Worm (Caenorhabditis elegans) whole organism, L1 larva: ENCODE data around the gene Y42G9A.1.

Experiments used
- C04F5.9 ChIP-seq: sonication (generic microtip); optimal IDR thresholded peaks from 2 replicates; lab custom pipeline; 2016; ENCODE audit warnings: missing genetic modification characterization, missing compliant biosample characterization
- C34B4.2 ChIP-seq: sonication (generic microtip); optimal IDR thresholded peaks from 2 replicates; lab custom pipeline; 2017; ENCODE audit warnings: mild to moderate bottlenecking, missing genetic modification characterization, missing compliant biosample characterization
- F16B12.6 ChIP-seq: fragments of 150-350 bp; optimal IDR thresholded peaks from 2 replicates; lab custom pipeline; 2014; ENCODE audit warnings: missing biosample characterization, missing genetic modification characterization
- aha-1 ChIP-seq: fragments of 150-350 bp; optimal IDR thresholded peaks from 2 replicates; lab custom pipeline; 2014; ENCODE audit warnings: missing biosample characterization, missing genetic modification characterization
- aly-2 ChIP-seq: fragments of 150-350 bp; optimal IDR thresholded peaks from 2 replicates; lab custom pipeline; 2014; ENCODE audit warnings: missing biosample characterization, missing genetic modification characterization
- ama-1 ChIP-seq: fragments of 150-350 bp; optimal IDR thresholded peaks from 2 replicates; lab custom pipeline; 2014
- ceh-63 ChIP-seq: fragments of 200-800 bp; sonication (Bioruptor generic); optimal IDR thresholded peaks from 2 replicates; lab custom pipeline; 2018; ENCODE audit warnings: mild to moderate bottlenecking, missing genetic modification characterization, missing compliant biosample characterization
- ceh-8 ChIP-seq: fragments of 200-800 bp; sonication (Bioruptor generic); optimal IDR thresholded peaks from 2 replicates; lab custom pipeline; 2018; ENCODE audit warnings: mild to moderate bottlenecking, missing genetic modification characterization, moderate library complexity, missing compliant biosample characterization
- ceh-82 ChIP-seq, 3 experiments: fragments of 150-350 bp in 1 of 3; sonication (generic microtip) in 2 of 3; optimal IDR thresholded peaks; 2 replicates each; lab custom pipeline; 2014 to 2017; ENCODE audit warnings: missing biosample characterization in 3 of 3, missing genetic modification characterization in 3 of 3
- ceh-88 ChIP-seq: fragments of 200-800 bp; sonication (Bioruptor generic); IDR thresholded peaks from 2 replicates; pipeline ENCODE4 v1.3.6; 2022; ENCODE audit warnings: missing genetic modification characterization, missing compliant biosample characterization
- efl-1 ChIP-seq, 4 experiments: fragments of 150-350 bp; optimal IDR thresholded peaks in 3 of 4; peaks in 1 of 4; 1 replicate in 1 of 4; 2 replicates in 3 of 4; lab custom pipeline; 2014; ENCODE audit warnings: missing biosample characterization in 2 of 4, missing genetic modification characterization in 2 of 4, missing genetic modification reagents in 2 of 4
- efl-3 ChIP-seq: fragments of 200-800 bp; sonication (Bioruptor generic); optimal IDR thresholded peaks from 2 replicates; lab custom pipeline; 2018; ENCODE audit warnings: mild to moderate bottlenecking, missing genetic modification characterization, missing compliant biosample characterization
- elt-2 ChIP-seq: sonication (generic microtip); optimal IDR thresholded peaks from 2 replicates; lab custom pipeline; 2016; ENCODE audit warnings: missing genetic modification characterization, mild to moderate bottlenecking, inconsistent platforms, missing compliant biosample characterization, missing genetic modification reagents
- ets-5 ChIP-seq: fragments of 200-800 bp; sonication (Bioruptor generic); IDR thresholded peaks from 2 replicates; pipeline ENCODE4 v1.3.6; 2022; ENCODE audit warnings: missing genetic modification characterization, missing compliant biosample characterization
- fkh-4 ChIP-seq: sonication (generic microtip); optimal IDR thresholded peaks from 2 replicates; lab custom pipeline; 2016; ENCODE audit warnings: missing compliant biosample characterization, missing genetic modification characterization, borderline replicate concordance
- fos-1 ChIP-seq: fragments of 150-350 bp; optimal IDR thresholded peaks from 2 replicates; lab custom pipeline; 2014; ENCODE audit warnings: missing biosample characterization, missing genetic modification characterization
- hlh-17 ChIP-seq: fragments of 200-800 bp; sonication (Bioruptor generic); optimal IDR thresholded peaks from 2 replicates; lab custom pipeline; 2018; ENCODE audit warnings: missing genetic modification characterization, mild to moderate bottlenecking, missing compliant biosample characterization, moderate library complexity, borderline replicate concordance
- hlh-4 ChIP-seq: sonication (generic microtip); optimal IDR thresholded peaks from 2 replicates; lab custom pipeline; 2016; ENCODE audit warnings: mild to moderate bottlenecking, missing genetic modification characterization, missing compliant biosample characterization
- irx-1 ChIP-seq: sonication (generic microtip); optimal IDR thresholded peaks from 2 replicates; lab custom pipeline; 2016; ENCODE audit warnings: missing genetic modification characterization, missing compliant biosample characterization
- isw-1 ChIP-seq: fragments of 200-800 bp; sonication (Bioruptor generic); IDR thresholded peaks from 2 replicates; pipeline ENCODE4 v1.3.6; 2022; ENCODE audit warnings: missing genetic modification characterization, missing compliant biosample characterization
- jun-1 ChIP-seq: fragments of 150-350 bp; optimal IDR thresholded peaks from 2 replicates; lab custom pipeline; 2014; ENCODE audit warnings: missing biosample characterization, missing genetic modification reagents, missing genetic modification characterization
- lin-13 ChIP-seq: fragments of 150-350 bp; optimal IDR thresholded peaks from 2 replicates; lab custom pipeline; 2014; ENCODE audit warnings: missing biosample characterization, missing genetic modification reagents, missing genetic modification characterization
- lin-14 ChIP-seq: fragments of 200-800 bp; sonication (Bioruptor generic); optimal IDR thresholded peaks from 2 replicates; lab custom pipeline; 2018; ENCODE audit warnings: mild to moderate bottlenecking, missing genetic modification characterization, moderate library complexity, missing compliant biosample characterization
- lin-35 ChIP-seq, 2 experiments: fragments of 150-350 bp; optimal IDR thresholded peaks; 2 replicates each; lab custom pipeline; 2014; ENCODE audit warnings: missing biosample characterization in 2 of 2, missing genetic modification characterization in 2 of 2, missing genetic modification reagents in 2 of 2
- lin-39 ChIP-seq: fragments of 150-350 bp; optimal IDR thresholded peaks from 2 replicates; lab custom pipeline; 2014; ENCODE audit warnings: missing biosample characterization, missing genetic modification reagents, missing genetic modification characterization
- lsy-2 ChIP-seq, 2 experiments: fragments of 150-350 bp; optimal IDR thresholded peaks; 2 replicates each; lab custom pipeline; 2014; ENCODE audit warnings: missing biosample characterization in 2 of 2, missing genetic modification characterization in 2 of 2
- mdl-1 ChIP-seq, 2 experiments: fragments of 150-350 bp; optimal IDR thresholded peaks; 2 replicates each; lab custom pipeline; 2014 to 2017; ENCODE audit warnings: missing biosample characterization in 2 of 2, missing genetic modification characterization in 2 of 2, inconsistent platforms in 1 of 2
- mef-2 ChIP-seq: fragments of 150-350 bp; optimal IDR thresholded peaks from 2 replicates; lab custom pipeline; 2014; ENCODE audit warnings: missing biosample characterization, missing genetic modification characterization
- nhr-11 ChIP-seq: fragments of 150-350 bp; optimal IDR thresholded peaks from 2 replicates; lab custom pipeline; 2014; ENCODE audit warnings: missing biosample characterization, missing genetic modification characterization
- nhr-12 ChIP-seq: sonication (generic microtip); optimal IDR thresholded peaks from 2 replicates; lab custom pipeline; 2017; ENCODE audit warnings: missing biosample characterization, missing genetic modification characterization
- nhr-28 ChIP-seq: fragments of 150-350 bp; optimal IDR thresholded peaks from 2 replicates; lab custom pipeline; 2014; ENCODE audit warnings: missing biosample characterization, missing genetic modification characterization
- nhr-71 ChIP-seq: sonication (generic microtip); optimal IDR thresholded peaks from 2 replicates; lab custom pipeline; 2016; ENCODE audit warnings: mild to moderate bottlenecking, missing genetic modification characterization, moderate library complexity, missing compliant biosample characterization
- nhr-76 ChIP-seq: sonication (generic microtip); optimal IDR thresholded peaks from 2 replicates; lab custom pipeline; 2017; ENCODE audit warnings: missing biosample characterization, missing genetic modification characterization
- nhr-77 ChIP-seq: fragments of 150-350 bp; optimal IDR thresholded peaks from 2 replicates; lab custom pipeline; 2014; ENCODE audit warnings: missing biosample characterization, missing genetic modification characterization
- nhr-85 ChIP-seq: sonication (generic microtip); peaks from one replicate; lab custom pipeline; 2016; ENCODE audit warnings: missing genetic modification characterization, inconsistent platforms, missing compliant biosample characterization
- pag-3 ChIP-seq: sonication (generic microtip); optimal IDR thresholded peaks from 2 replicates; lab custom pipeline; 2017; ENCODE audit warnings: missing genetic modification characterization, mild to moderate bottlenecking, missing compliant biosample characterization, antibody characterized with exemption, borderline replicate concordance; ENCODE audit not compliant: insufficient read depth
- pqm-1 ChIP-seq: sonication (generic microtip); optimal IDR thresholded peaks from 3 replicates; lab custom pipeline; 2017; ENCODE audit warnings: missing biosample characterization, missing genetic modification characterization
- rnt-1 ChIP-seq: sonication (generic microtip); optimal IDR thresholded peaks from 2 replicates; lab custom pipeline; 2016; ENCODE audit warnings: mild to moderate bottlenecking, missing genetic modification characterization, moderate library complexity, missing compliant biosample characterization
- skn-1 ChIP-seq: fragments of 150-350 bp; optimal IDR thresholded peaks from 2 replicates; lab custom pipeline; 2014; ENCODE audit warnings: missing biosample characterization, missing genetic modification characterization
- snu-23 ChIP-seq: sonication (generic microtip); optimal IDR thresholded peaks from 2 replicates; lab custom pipeline; 2016; ENCODE audit warnings: missing genetic modification characterization, missing compliant biosample characterization
- sox-4 ChIP-seq: sonication (generic microtip); optimal IDR thresholded peaks from 2 replicates; lab custom pipeline; 2016; ENCODE audit warnings: missing genetic modification characterization, missing compliant biosample characterization
- sptf-1 ChIP-seq: fragments of 150-350 bp; optimal IDR thresholded peaks from 2 replicates; lab custom pipeline; 2014; ENCODE audit warnings: missing biosample characterization, missing genetic modification characterization
- sup-37 ChIP-seq: fragments of 200-800 bp; sonication (Bioruptor generic); optimal IDR thresholded peaks from 2 replicates; lab custom pipeline; 2018; ENCODE audit warnings: mild to moderate bottlenecking, missing genetic modification characterization, missing compliant biosample characterization
- swsn-7 ChIP-seq: sonication (generic microtip); optimal IDR thresholded peaks from 2 replicates; lab custom pipeline; 2016; ENCODE audit warnings: missing genetic modification characterization, missing compliant biosample characterization
- unc-130 ChIP-seq: fragments of 150-350 bp; optimal IDR thresholded peaks from 2 replicates; lab custom pipeline; 2017; ENCODE audit warnings: missing biosample characterization, missing genetic modification characterization, inconsistent platforms
- unc-98 ChIP-seq: fragments of 200-800 bp; sonication (Bioruptor generic); IDR thresholded peaks from 2 replicates; pipeline ENCODE4 v1.3.6; 2022; ENCODE audit warnings: missing genetic modification characterization, missing compliant biosample characterization
- zag-1 ChIP-seq: fragments of 150-350 bp; optimal IDR thresholded peaks from 2 replicates; lab custom pipeline; 2014; ENCODE audit warnings: missing biosample characterization, missing genetic modification characterization
- zip-4 ChIP-seq: fragments of 200-800 bp; sonication (Bioruptor generic); optimal IDR thresholded peaks from 2 replicates; lab custom pipeline; 2018; ENCODE audit warnings: mild to moderate bottlenecking, missing genetic modification characterization, moderate library complexity, missing compliant biosample characterization
- ztf-11 ChIP-seq, 2 experiments: sonication (generic microtip); optimal IDR thresholded peaks; 2 replicates each; lab custom pipeline; 2016 to 2017; ENCODE audit warnings: missing genetic modification characterization in 2 of 2, missing biosample characterization in 1 of 2, missing compliant biosample characterization in 1 of 2
- ztf-4 ChIP-seq: fragments of 150-350 bp; optimal IDR thresholded peaks from 2 replicates; lab custom pipeline; 2014; ENCODE audit warnings: missing biosample characterization, missing genetic modification characterization

Y42G9A.1 gene

DNA sequence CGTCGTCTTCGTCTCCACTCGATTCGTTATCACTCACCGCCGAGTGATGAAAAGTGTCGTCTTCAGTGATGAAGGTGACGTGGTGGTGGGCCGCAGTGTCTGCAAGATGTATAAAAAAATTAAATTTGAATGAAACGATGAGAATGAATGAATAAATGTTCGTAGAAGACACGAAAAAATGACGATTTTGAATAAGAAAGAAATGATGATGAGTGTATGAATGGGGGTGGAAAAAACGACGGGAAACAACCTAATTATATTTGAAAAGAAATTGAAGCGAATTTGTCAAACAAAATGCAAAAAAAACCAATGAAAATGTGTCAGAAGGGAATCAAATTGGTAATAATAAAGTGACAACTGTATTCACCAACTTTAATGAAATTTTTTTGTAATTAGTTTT, 13.6 kb upstream of the Y42G9A.1 start, which contains the start of gene mvk-1:
Gene mvk-1 (minus strand): TSS at position 101 of the 400 bp plus-strand sequence.
- TF ChIP-seq nhr-85 (tag; lab: Kevin White, UChicago) = no peak
- TF ChIP-seq lsy-2 (tag; optimal IDR thresholded peaks at IDR 0.05; lab: Kevin White, UChicago) = peak in 1 of 2 experiments; percentile 12
- no peak for TF ChIP-seq swsn-7 (tag; lab: Kevin White, UChicago)
- TF ChIP-seq isw-1 (GFP tag; lab: Robert Waterston, UW) = no peak

DNA sequence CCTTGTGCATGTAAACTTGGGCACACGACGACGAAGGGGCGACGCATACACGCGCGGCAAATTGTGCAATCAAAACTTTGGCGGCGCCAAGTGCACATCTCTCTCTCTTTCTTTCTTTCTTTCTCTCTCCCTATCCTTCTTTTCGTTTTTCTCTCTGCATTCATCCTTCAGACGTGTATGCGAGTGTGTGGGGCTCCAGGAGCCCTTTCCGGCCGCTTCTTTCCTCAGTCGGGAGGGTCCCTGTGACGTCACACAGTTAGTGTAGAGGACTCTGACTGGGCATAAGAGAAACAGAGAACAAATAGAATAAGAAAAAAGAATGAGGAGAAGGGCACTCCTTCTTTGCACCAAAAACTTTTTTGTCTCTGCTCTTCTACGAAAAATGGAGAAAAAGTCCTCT, 12.3 kb upstream of the Y42G9A.1 start:
- TF ChIP-seq efl-3 (no peak), ceh-82 (tag; optimal IDR thresholded peaks at IDR 0.05; lab: Kevin White, UChicago) (peak; percentile 3 to 82 (median 78)), mdl-1 (tag; optimal IDR thresholded peaks at IDR 0.05; lab: Kevin White, UChicago) (peak in 1 of 2 experiments; percentile 57), rnt-1 (tag; lab: Kevin White, UChicago) (peak; percentile 71), lin-13 (peak; percentile 65), mef-2 (tag; lab: Kevin White, UChicago) (no peak), swsn-7 (tag; lab: Kevin White, UChicago) (peak; percentile 77), ceh-8 (GFP tag; lab: Kevin White, UChicago) (peak; percentile 55), C34B4.2 (tag; lab: Kevin White, UChicago) (no peak), ztf-4 (tag; lab: Kevin White, UChicago) (peak; percentile 65), nhr-71 (peak; percentile 89), unc-130 (tag; lab: Kevin White, UChicago) (no peak), hlh-4 (no peak), ceh-63 (no peak), sox-4 (tag; lab: Kevin White, UChicago) (no peak), nhr-12 (tag; lab: Kevin White, UChicago) (no peak), ets-5 (GFP tag; lab: Robert Waterston, UW) (no peak), snu-23 (GFP tag; lab: Kevin White, UChicago) (peak; percentile 71), unc-98 (GFP tag; lab: Robert Waterston, UW) (no peak), fkh-4 (tag; lab: Kevin White, UChicago) (no peak), zag-1 (tag; lab: Kevin White, UChicago) (no peak), C04F5.9 (tag; lab: Kevin White, UChicago) (no peak), lin-39 (tag; lab: Kevin White, UChicago) (no peak), nhr-77 (no peak), nhr-11 (tag; lab: Kevin White, UChicago) (no peak), hlh-17 (GFP tag; lab: Kevin White, UChicago) (no peak), ceh-88 (GFP tag; lab: Robert Waterston, UW) (no peak), ztf-11 (tag; optimal IDR thresholded peaks at IDR 0.05; lab: Kevin White, UChicago) (no peak), nhr-85 (tag; lab: Kevin White, UChicago) (no peak), pqm-1 (tag; lab: Kevin White, UChicago) (no peak), skn-1 (tag; lab: Kevin White, UChicago) (no peak), sup-37 (GFP tag; lab: Kevin White, UChicago) (no peak), nhr-28 (tag; lab: Kevin White, UChicago) (no peak), irx-1 (peak; percentile 57), F16B12.6 (no peak), sptf-1 (no peak), lin-14 (GFP tag; lab: Kevin White, UChicago) (peak; percentile 98), ama-1 (no peak), efl-1 (optimal IDR thresholded peaks at IDR 0.05; lab: Kevin White, UChicago) (peak; percentile 47 to 55), efl-1 (GFP tag; optimal IDR thresholded peaks at IDR 0.05 in 1 of 2; lab: Kevin White, UChicago) (peak in 1 of 2 experiments; percentile 35), aha-1 (tag; lab: Kevin White, UChicago) (no peak), jun-1 (tag; lab: Kevin White, UChicago) (peak; percentile 3), zip-4 (GFP tag; lab: Kevin White, UChicago) (peak; percentile 27), lin-35 (GFP tag; optimal IDR thresholded peaks at IDR 0.05; lab: Kevin White, UChicago) (peak in 1 of 2 experiments; percentile 53), aly-2 (tag; lab: Kevin White, UChicago) (no peak), fos-1 (peak; percentile 5), pag-3 (tag; lab: Kevin White, UChicago) (no peak), isw-1 (GFP tag; lab: Robert Waterston, UW) (peak; percentile 47; the same call in 1 of the 2 replicates), nhr-76 (tag; lab: Kevin White, UChicago) (no peak), elt-2 (tag; lab: Kevin White, UChicago) (no peak)
